Worm (Caenorhabditis elegans): ENCODE data around the gene cct-3.

DNA sequence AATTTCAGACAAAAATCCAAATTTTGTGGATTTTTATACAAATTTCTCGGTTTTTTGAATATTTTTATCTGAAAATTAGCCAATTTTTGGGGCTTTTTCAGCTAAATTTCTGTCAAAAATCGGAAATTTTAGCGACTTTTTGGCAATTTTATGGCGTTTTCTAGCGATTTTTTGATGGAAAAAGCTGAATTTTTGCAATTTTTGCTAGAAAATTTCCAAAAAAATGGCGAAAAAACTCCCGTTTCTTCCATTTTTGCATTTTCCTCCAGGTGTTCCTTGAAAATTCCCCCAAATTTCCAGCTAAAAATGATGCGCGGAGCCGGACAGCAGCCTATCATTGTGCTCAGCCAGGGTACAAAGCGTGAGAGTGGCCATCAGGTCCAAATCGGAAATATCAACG lies at the start of gene cct-3:
- no peak for TF ChIP-seq elt-2 (tag; optimal IDR thresholded peaks at IDR 0.05)
- TF ChIP-seq elt-4 (tag; optimal IDR thresholded peaks at IDR 0.05): no peak
- no peak for TF ChIP-seq lin-11 (tag; optimal IDR thresholded peaks at IDR 0.05)
- no peak for TF ChIP-seq unc-3 (GFP tag; conservative IDR thresholded peaks at IDR 0.05)
- no peak for TF ChIP-seq unc-3 (tag; optimal IDR thresholded peaks at IDR 0.05)
- no peak for TF ChIP-seq pax-1 (tag; optimal IDR thresholded peaks at IDR 0.05)
- no peak for TF ChIP-seq ama-1 (optimal IDR thresholded peaks at IDR 0.05)
- no peak for TF ChIP-seq sox-2 (GFP tag; IDR thresholded peaks at IDR 0.05)
- TF ChIP-seq tbx-2 (tag; optimal IDR thresholded peaks at IDR 0.05): no peak
- TF ChIP-seq pqm-1 (tag; optimal IDR thresholded peaks at IDR 0.05): no peak
- no peak for TF ChIP-seq tbx-7 (tag; optimal IDR thresholded peaks at IDR 0.05)
- TF ChIP-seq ceh-31 (tag; optimal IDR thresholded peaks at IDR 0.05): no peak
- no peak for TF ChIP-seq hlh-30 (tag; optimal IDR thresholded peaks at IDR 0.05; ENCODE audit: insufficient read depth)
- TF ChIP-seq fax-1 (tag; optimal IDR thresholded peaks at IDR 0.05): no peak

All from whole organism, late embryonic.